Fruit fly (Drosophila melanogaster) ovary, adult (tissue): ENCODE results near the gene CG15599.
A peak's percentile ranks its signal among the peaks of the same experiment; 100 is the strongest.

Experiments
- CG17801 ChIP-seq: fragments of 200-800 bp; optimal IDR thresholded peaks from 2 replicates; lab custom pipeline; 2019; ENCODE audit warnings: missing biosample characterization, mild to moderate bottlenecking, missing genetic modification characterization, moderate library complexity; ENCODE audit not compliant: partially characterized antibody

The CG15599 gene

dm6 chrX:15688757-15689156 lies at the start of gene CG15599:
Gene CG15599 (minus strand): TSS chrX:15688857.
- TF ChIP-seq CG17801 (GFP tag; lab: Kevin White, UChicago): no peak

dm6 chrX:15737110-15737509 lies 48.5 kb upstream of the CG15599 start, which contains the start of gene Arp6:
Gene Arp6 (minus strand): TSS chrX:15737120.
- peak; percentile 17 for TF ChIP-seq CG17801 (GFP tag; lab: Kevin White, UChicago)

DNA sequence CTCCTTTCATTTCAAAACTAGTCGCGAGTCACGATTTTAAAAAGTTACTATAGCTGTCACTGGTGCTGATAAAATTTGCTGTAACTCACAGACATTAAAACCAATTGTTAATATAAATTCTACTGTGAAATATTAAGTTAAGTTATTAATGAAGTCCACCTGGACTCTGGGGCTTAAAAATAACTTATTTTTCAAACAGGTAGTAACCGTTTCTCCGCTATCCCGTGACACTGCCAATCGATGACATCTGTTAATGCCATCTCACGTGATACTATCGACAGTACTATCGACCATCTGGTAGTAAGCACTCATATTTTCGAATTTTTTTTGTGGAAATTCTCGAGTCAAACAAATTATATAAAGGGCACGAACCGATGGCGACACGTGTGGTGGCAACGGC lies 45.3 kb upstream of the CG15599 start, which contains the start of the genes CG12379 and MagR:
Gene CG12379, minus strand, starts transcription at position 2 of the 400 bp plus-strand sequence.
Gene MagR, plus strand, starts transcription at position 276 of the 400 bp plus-strand sequence.
- TF ChIP-seq CG17801 (GFP tag; lab: Kevin White, UChicago): peak; percentile 66

DNA sequence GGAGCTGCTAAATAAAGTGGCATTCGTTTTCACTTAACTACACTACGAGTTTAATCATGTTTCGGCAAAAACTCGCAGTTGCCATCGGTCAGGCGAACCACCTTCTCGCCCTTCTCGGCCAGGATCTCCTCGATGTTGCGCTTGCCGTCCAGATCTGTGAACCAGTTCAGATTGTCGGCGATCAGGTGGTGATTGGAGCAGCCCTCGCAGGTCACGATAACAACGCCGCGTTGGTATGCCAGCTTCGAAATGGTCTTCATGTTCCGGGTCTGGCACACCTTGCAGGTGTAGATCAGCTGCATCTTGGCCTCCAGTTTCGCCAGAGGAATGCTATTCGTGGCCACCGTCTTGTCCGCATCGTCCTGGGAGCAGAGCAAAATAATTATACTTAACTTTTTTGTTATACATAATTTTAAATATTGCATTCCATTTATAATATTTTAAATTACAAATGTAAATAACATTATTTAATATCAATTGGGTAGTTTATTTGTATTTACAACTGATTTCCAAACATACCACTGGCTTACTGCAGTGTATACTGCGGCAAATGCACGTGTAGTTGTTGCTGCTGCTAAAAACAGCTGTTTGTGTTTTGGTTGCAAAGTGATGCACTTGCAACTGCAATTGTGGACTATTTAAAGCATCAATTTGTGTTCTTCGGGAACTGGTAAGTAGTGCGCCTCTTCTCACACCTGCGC lies 44.7 kb upstream of the CG15599 start:
- TF ChIP-seq CG17801 (GFP tag; lab: Kevin White, UChicago): no peak

- TF ChIP-seq CG17801 (GFP tag; lab: Kevin White, UChicago): no peak
Observed at dm6 chrX:15731968-15732367, 43.3 kb upstream of the CG15599 start, which contains the start of gene CG8191. Gene CG8191 (plus strand): TSS chrX:15732178.

DNA sequence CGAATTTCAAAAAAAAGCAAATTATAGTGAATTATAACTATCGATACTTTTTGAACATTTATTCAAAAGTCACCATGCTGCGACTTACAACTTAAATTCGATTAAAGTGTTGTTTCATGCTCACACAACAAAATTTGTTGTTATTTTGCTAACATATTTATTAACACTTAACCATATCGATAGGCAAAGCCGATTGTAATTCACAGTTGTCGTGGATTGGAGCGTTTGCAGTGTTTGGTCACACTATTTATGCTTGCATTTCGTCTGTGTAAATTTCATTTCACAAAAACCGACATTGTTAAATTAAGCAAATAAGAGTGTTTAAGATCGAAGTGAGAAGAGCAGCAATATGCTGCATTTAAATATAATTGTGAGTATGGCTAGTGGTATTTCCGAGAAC lies 23.8 kb upstream of the CG15599 start, which contains the start of gene HUWE1:
Gene HUWE1, plus strand, starts transcription at position 220 of the 400 bp plus-strand sequence.
- peak; percentile 59 for TF ChIP-seq CG17801 (GFP tag; lab: Kevin White, UChicago)

DNA sequence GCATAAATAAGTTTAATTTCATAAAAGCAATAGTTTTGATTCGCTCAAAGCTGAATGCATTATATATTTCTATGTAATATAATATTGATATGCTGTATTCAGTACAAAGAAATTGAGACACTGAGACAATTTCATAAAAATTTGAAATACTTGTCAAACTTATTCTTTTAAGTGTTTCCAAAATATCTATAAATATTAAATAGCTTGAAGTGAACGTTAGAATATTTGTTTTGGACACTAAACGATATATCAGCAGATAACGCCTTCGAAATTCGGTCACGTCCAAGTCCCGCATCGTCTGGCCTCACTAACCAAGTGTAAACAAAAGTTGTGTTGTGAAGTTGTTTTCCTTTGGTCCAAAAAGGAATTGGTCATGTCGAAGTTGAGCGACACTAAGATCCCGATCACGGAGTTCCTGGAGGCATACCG lies 22.1 kb upstream of the CG15599 start:
- TF ChIP-seq CG17801 (GFP tag; lab: Kevin White, UChicago): no peak

dm6 chrX:15709984-15710750 lies 21.5 kb upstream of the CG15599 start, which contains the start of the genes CG9281 and CG15601:
Gene CG9281 (minus strand): TSS chrX:15710539.
Gene CG15601 (plus strand): TSS chrX:15710647.
- TF ChIP-seq CG17801 (GFP tag; lab: Kevin White, UChicago): peak; percentile 63

dm6 chrX:15709624-15709983 lies 20.9 kb upstream of the CG15599 start:
- TF ChIP-seq CG17801 (GFP tag; lab: Kevin White, UChicago): no peak

- TF ChIP-seq CG17801 (GFP tag; lab: Kevin White, UChicago): no peak
Observed at dm6 chrX:15703720-15704206, 15.1 kb upstream of the CG15599 start, which contains the start of the genes Pis and Hap40. Gene Pis (minus strand): TSS chrX:15703770. Gene Hap40 (plus strand): TSS chrX:15704125.

DNA sequence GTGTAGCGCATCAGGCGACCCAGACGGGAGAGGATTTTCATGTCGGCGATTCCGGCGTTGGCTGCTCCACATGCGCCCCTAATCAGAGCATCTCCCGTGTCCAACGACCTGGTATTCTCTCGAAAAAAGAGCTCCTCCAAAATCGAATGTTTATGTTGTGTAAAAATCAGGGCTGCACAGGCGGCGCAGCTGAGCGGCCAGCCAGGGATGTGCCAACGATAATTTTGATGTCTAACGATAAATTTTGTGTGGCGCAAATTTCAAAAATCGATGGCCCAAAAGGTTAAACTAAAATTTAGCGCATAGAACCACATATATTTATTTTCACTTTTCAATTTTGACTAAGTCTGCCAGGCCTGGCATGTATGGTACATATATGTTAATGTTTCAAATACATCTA lies 12.4 kb upstream of the CG15599 start, which contains the start of gene CG9240:
Gene CG9240, minus strand, starts transcription at position 213 of the 400 bp plus-strand sequence.
- TF ChIP-seq CG17801 (GFP tag; lab: Kevin White, UChicago): peak; percentile 47

- peak; percentile 86 for TF ChIP-seq CG17801 (GFP tag; lab: Kevin White, UChicago)
Observed at dm6 chrX:15697581-15698208, 9.0 kb upstream of the CG15599 start.

DNA sequence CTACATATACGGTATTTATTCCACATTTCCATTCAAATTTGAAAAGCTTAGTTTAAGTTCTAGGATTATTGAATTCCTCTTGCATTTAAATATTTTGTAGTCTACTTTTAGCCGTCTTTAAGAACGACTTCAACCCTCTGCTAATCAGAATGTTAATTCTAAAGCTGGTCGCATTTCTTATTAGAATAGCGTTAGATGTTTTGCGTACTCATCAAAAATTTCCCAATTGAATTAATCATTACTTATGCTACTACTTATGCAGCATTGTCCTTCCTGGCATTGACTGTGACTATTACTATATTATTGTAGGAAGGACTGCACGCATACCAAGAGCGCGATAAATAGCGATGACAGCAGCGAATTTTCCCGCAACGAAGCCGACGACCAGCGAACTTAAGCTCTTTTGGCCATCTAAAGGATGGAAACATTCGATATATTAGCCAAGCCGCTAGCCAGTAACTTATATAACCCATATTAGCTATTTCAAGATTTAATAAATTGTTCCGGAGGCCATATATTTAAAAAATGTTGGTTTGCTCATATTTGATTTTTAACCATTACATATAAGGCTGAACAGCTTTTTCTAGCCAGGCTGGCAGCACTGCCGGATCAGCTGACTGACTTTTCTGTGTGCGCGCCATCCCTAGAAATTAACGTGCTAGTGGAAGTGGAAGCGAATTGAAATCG lies 8.3 kb upstream of the CG15599 start, which contains the start of gene CG8128:
Gene CG8128, plus strand, starts transcription at position 641 of the 687 bp plus-strand sequence.
- TF ChIP-seq CG17801 (GFP tag; lab: Kevin White, UChicago): peak; percentile 8

DNA sequence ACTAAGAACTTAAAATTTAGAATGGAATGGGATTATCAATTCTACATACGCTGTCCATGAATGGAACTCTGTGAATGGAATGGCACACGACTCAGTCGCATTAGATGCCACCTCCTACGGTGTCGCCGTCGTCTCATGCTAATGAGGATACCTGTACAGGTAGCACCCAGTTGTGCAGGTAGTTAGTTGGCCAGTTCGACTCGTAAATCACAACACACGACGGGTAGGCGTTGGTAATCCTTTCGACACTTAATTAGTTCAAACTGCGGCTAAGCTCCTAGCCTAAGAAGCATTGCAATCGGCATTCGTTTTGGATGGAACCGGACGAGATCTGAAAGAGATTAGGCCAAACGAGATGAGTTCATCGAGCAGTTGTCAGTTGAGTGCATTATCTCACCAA lies 4.2 kb downstream of the CG15599 start:
- TF ChIP-seq CG17801 (GFP tag; lab: Kevin White, UChicago): no peak
